Worm (Caenorhabditis elegans) whole organism, L1 larva: Measurements from ENCODE around the gene nhx-3.

Experiments used
- C16A3.4 ChIP-seq: fragments of 150-350 bp; optimal IDR thresholded peaks from 2 replicates; lab custom pipeline; 2014; ENCODE audit warnings: missing biosample characterization, missing genetic modification characterization
- C34B4.2 ChIP-seq: sonication (generic microtip); optimal IDR thresholded peaks from 2 replicates; lab custom pipeline; 2017; ENCODE audit warnings: mild to moderate bottlenecking, missing genetic modification characterization, missing compliant biosample characterization
- F16B12.6 ChIP-seq: fragments of 150-350 bp; optimal IDR thresholded peaks from 2 replicates; lab custom pipeline; 2014; ENCODE audit warnings: missing biosample characterization, missing genetic modification characterization
- Y116A8C.19 ChIP-seq: sonication (generic microtip); optimal IDR thresholded peaks from 2 replicates; lab custom pipeline; 2016; ENCODE audit warnings: missing compliant biosample characterization, missing genetic modification characterization, borderline replicate concordance
- aha-1 ChIP-seq: fragments of 150-350 bp; optimal IDR thresholded peaks from 2 replicates; lab custom pipeline; 2014; ENCODE audit warnings: missing biosample characterization, missing genetic modification characterization
- aly-2 ChIP-seq: fragments of 150-350 bp; optimal IDR thresholded peaks from 2 replicates; lab custom pipeline; 2014; ENCODE audit warnings: missing biosample characterization, missing genetic modification characterization
- ama-1 ChIP-seq: fragments of 150-350 bp; optimal IDR thresholded peaks from 2 replicates; lab custom pipeline; 2014
- blmp-1 ChIP-seq: fragments of 150-350 bp; optimal IDR thresholded peaks from 2 replicates; lab custom pipeline; 2014; ENCODE audit warnings: missing biosample characterization, missing genetic modification characterization
- ceh-63 ChIP-seq: fragments of 200-800 bp; sonication (Bioruptor generic); optimal IDR thresholded peaks from 2 replicates; lab custom pipeline; 2018; ENCODE audit warnings: mild to moderate bottlenecking, missing genetic modification characterization, missing compliant biosample characterization
- ceh-8 ChIP-seq: fragments of 200-800 bp; sonication (Bioruptor generic); optimal IDR thresholded peaks from 2 replicates; lab custom pipeline; 2018; ENCODE audit warnings: mild to moderate bottlenecking, missing genetic modification characterization, moderate library complexity, missing compliant biosample characterization
- ceh-88 ChIP-seq: fragments of 200-800 bp; sonication (Bioruptor generic); IDR thresholded peaks from 2 replicates; pipeline ENCODE4 v1.3.6; 2022; ENCODE audit warnings: missing genetic modification characterization, missing compliant biosample characterization
- ceh-90 ChIP-seq: sonication (generic microtip); optimal IDR thresholded peaks from 2 replicates; lab custom pipeline; 2016; ENCODE audit warnings: missing genetic modification characterization, missing compliant biosample characterization
- ces-1 ChIP-seq: fragments of 150-350 bp; optimal IDR thresholded peaks from 2 replicates; lab custom pipeline; 2014; ENCODE audit warnings: missing biosample characterization, missing genetic modification reagents, missing genetic modification characterization
- dpl-1 ChIP-seq, 3 experiments: fragments of 150-350 bp in 2 of 3; sonication (generic microtip) in 1 of 3; optimal IDR thresholded peaks; 2 replicates each; lab custom pipeline; 2014 to 2017; ENCODE audit warnings: missing biosample characterization in 3 of 3, missing genetic modification characterization in 3 of 3, missing genetic modification reagents in 3 of 3
- egl-13 ChIP-seq: sonication (generic microtip); optimal IDR thresholded peaks from 2 replicates; lab custom pipeline; 2016; ENCODE audit warnings: missing genotype, missing genetic modification reagents, missing genetic modification characterization, missing compliant biosample characterization
- egl-27 ChIP-seq, 2 experiments: fragments of 150-350 bp in 1 of 2; sonication (generic microtip); optimal IDR thresholded peaks; 3 replicates each; lab custom pipeline; 2017 to 2018; ENCODE audit warnings: missing biosample characterization in 2 of 2, missing genetic modification characterization in 2 of 2, missing genetic modification reagents in 2 of 2
- elt-2 ChIP-seq: sonication (generic microtip); optimal IDR thresholded peaks from 2 replicates; lab custom pipeline; 2016; ENCODE audit warnings: missing genetic modification characterization, mild to moderate bottlenecking, inconsistent platforms, missing compliant biosample characterization, missing genetic modification reagents
- ets-5 ChIP-seq: fragments of 200-800 bp; sonication (Bioruptor generic); IDR thresholded peaks from 2 replicates; pipeline ENCODE4 v1.3.6; 2022; ENCODE audit warnings: missing genetic modification characterization, missing compliant biosample characterization
- fkh-10 ChIP-seq: sonication (generic microtip); optimal IDR thresholded peaks from 2 replicates; lab custom pipeline; 2017; ENCODE audit warnings: missing biosample characterization, missing genetic modification reagents, missing genetic modification characterization
- fos-1 ChIP-seq: fragments of 150-350 bp; optimal IDR thresholded peaks from 2 replicates; lab custom pipeline; 2014; ENCODE audit warnings: missing biosample characterization, missing genetic modification characterization
- hlh-17 ChIP-seq: fragments of 200-800 bp; sonication (Bioruptor generic); optimal IDR thresholded peaks from 2 replicates; lab custom pipeline; 2018; ENCODE audit warnings: missing genetic modification characterization, mild to moderate bottlenecking, missing compliant biosample characterization, moderate library complexity, borderline replicate concordance
- hlh-4 ChIP-seq: sonication (generic microtip); optimal IDR thresholded peaks from 2 replicates; lab custom pipeline; 2016; ENCODE audit warnings: mild to moderate bottlenecking, missing genetic modification characterization, missing compliant biosample characterization
- irx-1 ChIP-seq: sonication (generic microtip); optimal IDR thresholded peaks from 2 replicates; lab custom pipeline; 2016; ENCODE audit warnings: missing genetic modification characterization, missing compliant biosample characterization
- isw-1 ChIP-seq: fragments of 200-800 bp; sonication (Bioruptor generic); IDR thresholded peaks from 2 replicates; pipeline ENCODE4 v1.3.6; 2022; ENCODE audit warnings: missing genetic modification characterization, missing compliant biosample characterization
- jun-1 ChIP-seq: fragments of 150-350 bp; optimal IDR thresholded peaks from 2 replicates; lab custom pipeline; 2014; ENCODE audit warnings: missing biosample characterization, missing genetic modification reagents, missing genetic modification characterization
- lin-14 ChIP-seq: fragments of 200-800 bp; sonication (Bioruptor generic); optimal IDR thresholded peaks from 2 replicates; lab custom pipeline; 2018; ENCODE audit warnings: mild to moderate bottlenecking, missing genetic modification characterization, moderate library complexity, missing compliant biosample characterization
- lin-15B ChIP-seq: fragments of 150-350 bp; sonication (generic microtip); optimal IDR thresholded peaks from 3 replicates; lab custom pipeline; 2014; ENCODE audit warnings: missing biosample characterization, missing genetic modification characterization
- lin-35 ChIP-seq, 2 experiments: fragments of 150-350 bp; optimal IDR thresholded peaks; 2 replicates each; lab custom pipeline; 2014; ENCODE audit warnings: missing biosample characterization in 2 of 2, missing genetic modification characterization in 2 of 2, missing genetic modification reagents in 2 of 2
- lsy-2 ChIP-seq, 2 experiments: fragments of 150-350 bp; optimal IDR thresholded peaks; 2 replicates each; lab custom pipeline; 2014; ENCODE audit warnings: missing biosample characterization in 2 of 2, missing genetic modification characterization in 2 of 2
- mdl-1 ChIP-seq, 2 experiments: fragments of 150-350 bp; optimal IDR thresholded peaks; 2 replicates each; lab custom pipeline; 2014 to 2017; ENCODE audit warnings: missing biosample characterization in 2 of 2, missing genetic modification characterization in 2 of 2, inconsistent platforms in 1 of 2
- mef-2 ChIP-seq: fragments of 150-350 bp; optimal IDR thresholded peaks from 2 replicates; lab custom pipeline; 2014; ENCODE audit warnings: missing biosample characterization, missing genetic modification characterization
- mep-1 ChIP-seq: fragments of 150-350 bp; optimal IDR thresholded peaks from 2 replicates; lab custom pipeline; 2014; ENCODE audit warnings: missing biosample characterization, missing genetic modification characterization
- nhr-11 ChIP-seq: fragments of 150-350 bp; optimal IDR thresholded peaks from 2 replicates; lab custom pipeline; 2014; ENCODE audit warnings: missing biosample characterization, missing genetic modification characterization
- nhr-19 ChIP-seq: fragments of 200-800 bp; sonication (Bioruptor generic); conservative IDR thresholded peaks from 2 replicates; pipeline ENCODE4 v1.3.6; 2022; ENCODE audit warnings: missing genetic modification characterization, missing compliant biosample characterization
- nhr-28 ChIP-seq: fragments of 150-350 bp; optimal IDR thresholded peaks from 2 replicates; lab custom pipeline; 2014; ENCODE audit warnings: missing biosample characterization, missing genetic modification characterization
- nhr-76 ChIP-seq: sonication (generic microtip); optimal IDR thresholded peaks from 2 replicates; lab custom pipeline; 2017; ENCODE audit warnings: missing biosample characterization, missing genetic modification characterization
- nhr-84 ChIP-seq: sonication (generic microtip); optimal IDR thresholded peaks from 2 replicates; lab custom pipeline; 2017; ENCODE audit warnings: missing biosample characterization, missing genetic modification characterization
- nhr-85 ChIP-seq: sonication (generic microtip); peaks from one replicate; lab custom pipeline; 2016; ENCODE audit warnings: missing genetic modification characterization, inconsistent platforms, missing compliant biosample characterization
- pag-3 ChIP-seq: sonication (generic microtip); optimal IDR thresholded peaks from 2 replicates; lab custom pipeline; 2017; ENCODE audit warnings: missing genetic modification characterization, mild to moderate bottlenecking, missing compliant biosample characterization, antibody characterized with exemption, borderline replicate concordance; ENCODE audit not compliant: insufficient read depth
- rnt-1 ChIP-seq: sonication (generic microtip); optimal IDR thresholded peaks from 2 replicates; lab custom pipeline; 2016; ENCODE audit warnings: mild to moderate bottlenecking, missing genetic modification characterization, moderate library complexity, missing compliant biosample characterization
- skn-1 ChIP-seq: fragments of 150-350 bp; optimal IDR thresholded peaks from 2 replicates; lab custom pipeline; 2014; ENCODE audit warnings: missing biosample characterization, missing genetic modification characterization
- snpc-4 ChIP-seq: fragments of 150-350 bp; optimal IDR thresholded peaks from 2 replicates; lab custom pipeline; 2014; ENCODE audit warnings: missing biosample characterization, missing genetic modification characterization
- snu-23 ChIP-seq: sonication (generic microtip); optimal IDR thresholded peaks from 2 replicates; lab custom pipeline; 2016; ENCODE audit warnings: missing genetic modification characterization, missing compliant biosample characterization
- sox-4 ChIP-seq: sonication (generic microtip); optimal IDR thresholded peaks from 2 replicates; lab custom pipeline; 2016; ENCODE audit warnings: missing genetic modification characterization, missing compliant biosample characterization
- swsn-7 ChIP-seq: sonication (generic microtip); optimal IDR thresholded peaks from 2 replicates; lab custom pipeline; 2016; ENCODE audit warnings: missing genetic modification characterization, missing compliant biosample characterization
- tlp-1 ChIP-seq: fragments of 150-350 bp; optimal IDR thresholded peaks from 2 replicates; lab custom pipeline; 2014; ENCODE audit warnings: missing biosample characterization, missing genetic modification characterization
- unc-130 ChIP-seq: fragments of 150-350 bp; optimal IDR thresholded peaks from 2 replicates; lab custom pipeline; 2017; ENCODE audit warnings: missing biosample characterization, missing genetic modification characterization, inconsistent platforms
- unc-62 ChIP-seq: fragments of 150-350 bp; optimal IDR thresholded peaks from 2 replicates; lab custom pipeline; 2014; ENCODE audit warnings: missing biosample characterization, missing genetic modification reagents, missing genetic modification characterization
- unc-86 ChIP-seq: sonication (generic microtip); optimal IDR thresholded peaks from 2 replicates; lab custom pipeline; 2016; ENCODE audit warnings: missing genetic modification characterization, missing compliant biosample characterization
- vab-15 ChIP-seq: sonication (generic microtip); optimal IDR thresholded peaks from 2 replicates; lab custom pipeline; 2017; ENCODE audit warnings: missing genotype, mild to moderate bottlenecking, missing genetic modification characterization, missing compliant biosample characterization
- xbp-1 ChIP-seq: sonication (generic microtip); optimal IDR thresholded peaks from 2 replicates; lab custom pipeline; 2016; ENCODE audit warnings: missing genetic modification characterization, missing compliant biosample characterization
- zag-1 ChIP-seq: fragments of 150-350 bp; optimal IDR thresholded peaks from 2 replicates; lab custom pipeline; 2014; ENCODE audit warnings: missing biosample characterization, missing genetic modification characterization
- zip-4 ChIP-seq: fragments of 200-800 bp; sonication (Bioruptor generic); optimal IDR thresholded peaks from 2 replicates; lab custom pipeline; 2018; ENCODE audit warnings: mild to moderate bottlenecking, missing genetic modification characterization, moderate library complexity, missing compliant biosample characterization
- ztf-11 ChIP-seq, 2 experiments: sonication (generic microtip); optimal IDR thresholded peaks; 2 replicates each; lab custom pipeline; 2016 to 2017; ENCODE audit warnings: missing genetic modification characterization in 2 of 2, missing biosample characterization in 1 of 2, missing compliant biosample characterization in 1 of 2

nhx-3 gene

ce11 chrV:7575563-7575962, 30.2 kb upstream of the nhx-3 start, which contains the start of the genes snu-66 and ints-9 (continued):
- TF ChIP-seq mep-1 (tag; lab: Kevin White, UChicago) (peak; percentile 87), nhr-11 (tag; lab: Kevin White, UChicago) (no peak), ceh-88 (GFP tag; lab: Robert Waterston, UW) (no peak), blmp-1 (tag; lab: Kevin White, UChicago) (peak; percentile 66), ceh-63 (no peak), rnt-1 (tag; lab: Kevin White, UChicago) (peak; percentile 79), lin-35 (GFP tag; optimal IDR thresholded peaks at IDR 0.05; lab: Kevin White, UChicago) (peak; percentile 75 to 85), unc-130 (tag; lab: Kevin White, UChicago) (peak; percentile 71), ceh-8 (GFP tag; lab: Kevin White, UChicago) (peak; percentile 27), elt-2 (tag; lab: Kevin White, UChicago) (no peak), mef-2 (no peak), nhr-85 (tag; lab: Kevin White, UChicago) (peak; percentile 81), lsy-2 (tag; optimal IDR thresholded peaks at IDR 0.05; lab: Kevin White, UChicago) (peak; percentile 79 to 80), nhr-19 (GFP tag; lab: Robert Waterston, UW) (peak; percentile 70), mdl-1 (tag; optimal IDR thresholded peaks at IDR 0.05; lab: Kevin White, UChicago) (peak in 1 of 2 experiments; percentile 41), skn-1 (tag; lab: Kevin White, UChicago) (peak; percentile 54), fkh-10 (no peak), tlp-1 (tag; lab: Kevin White, UChicago) (no peak), egl-27 (tag; optimal IDR thresholded peaks at IDR 0.05; lab: Kevin White, UChicago) (no peak), dpl-1 (GFP tag; optimal IDR thresholded peaks at IDR 0.05; lab: Kevin White, UChicago) (peak; percentile 68 to 79 (median 79)), F16B12.6 (tag; lab: Kevin White, UChicago) (peak; percentile 36), hlh-4 (tag; lab: Kevin White, UChicago) (no peak), zip-4 (GFP tag; lab: Kevin White, UChicago) (no peak), hlh-17 (GFP tag; lab: Kevin White, UChicago) (no peak), ztf-11 (tag; optimal IDR thresholded peaks at IDR 0.05; lab: Kevin White, UChicago) (peak in 1 of 2 experiments; percentile 33), sox-4 (tag; lab: Kevin White, UChicago) (no peak), Y116A8C.19 (tag; lab: Kevin White, UChicago) (no peak), ceh-90 (tag; lab: Kevin White, UChicago) (no peak), swsn-7 (tag; lab: Kevin White, UChicago) (peak; percentile 80), lin-15B (tag; lab: Kevin White, UChicago) (peak; percentile 63), jun-1 (tag; lab: Kevin White, UChicago) (peak; percentile 30), egl-13 (tag; lab: Kevin White, UChicago) (no peak), xbp-1 (peak; percentile 72), isw-1 (GFP tag; lab: Robert Waterston, UW) (peak; percentile 53), vab-15 (tag; lab: Kevin White, UChicago) (no peak), aly-2 (no peak), irx-1 (tag; lab: Kevin White, UChicago) (peak; percentile 46), C34B4.2 (no peak), snpc-4 (tag; lab: Kevin White, UChicago) (peak; percentile 41), fos-1 (tag; lab: Kevin White, UChicago) (peak; percentile 34), ces-1 (GFP tag; lab: Kevin White, UChicago) (no peak), snu-23 (peak; percentile 84), zag-1 (tag; lab: Kevin White, UChicago) (no peak), nhr-28 (no peak), unc-62 (no peak), pag-3 (tag; lab: Kevin White, UChicago) (no peak), C16A3.4 (tag; lab: Kevin White, UChicago) (peak; percentile 74), ets-5 (GFP tag; lab: Robert Waterston, UW) (no peak), lin-14 (GFP tag; lab: Kevin White, UChicago) (peak; percentile 66), unc-86 (peak; percentile 53), nhr-76 (no peak), nhr-84 (tag; lab: Kevin White, UChicago) (no peak), aha-1 (tag; lab: Kevin White, UChicago) (no peak), ama-1 (lab: Kevin White, UChicago) (peak; percentile 29)
